Fruit fly (Drosophila melanogaster) whole organism: ENCODE measurements around the gene CG8833.
A peak's percentile ranks its signal among the peaks of the same experiment; 100 is the strongest.

Experiments
- CG8478 ChIP-seq: fragments of >200 bp; optimal IDR thresholded peaks from 2 replicates; lab custom pipeline; 2018; ENCODE audit warnings: inconsistent platforms
- Dll ChIP-seq: fragments of >200 bp; optimal IDR thresholded peaks from 2 replicates; lab custom pipeline; 2017
- EcR ChIP-seq, 2 experiments: fragments of >200 bp; optimal IDR thresholded peaks; 2 replicates each; lab custom pipeline; 2017; ENCODE audit warnings: missing biosample characterization in 2 of 2, missing genetic modification characterization in 2 of 2, missing genetic modification reagents in 2 of 2
- pan ChIP-seq: fragments of >200 bp; optimal IDR thresholded peaks from 2 replicates; lab custom pipeline; 2017
- psq ChIP-seq: fragments of >200 bp; optimal IDR thresholded peaks from 2 replicates; lab custom pipeline; 2017
- usp ChIP-seq: fragments of >200 bp; optimal IDR thresholded peaks from 2 replicates; lab custom pipeline; 2017; ENCODE audit warnings: missing biosample characterization, missing genetic modification characterization, mixed read lengths

The CG8833 gene

DNA sequence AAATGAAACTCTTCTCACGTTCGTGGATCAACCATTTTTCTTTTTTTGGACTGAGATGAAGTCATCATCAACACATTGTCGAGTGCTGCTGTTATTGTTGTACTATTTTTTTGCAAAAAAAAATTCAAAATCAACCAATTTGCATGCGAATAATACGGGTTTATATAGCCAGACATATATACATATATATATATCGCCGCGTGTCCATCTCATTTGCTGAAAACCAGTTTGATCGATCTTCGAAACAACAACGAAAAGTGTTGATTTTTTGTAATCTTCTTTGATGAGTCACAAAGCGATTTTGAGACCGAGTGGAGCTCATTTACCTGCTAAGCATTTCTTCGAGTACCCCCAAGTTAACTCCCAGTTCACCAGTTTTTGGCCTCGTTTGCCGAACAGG, 17.2 kb upstream of the CG8833 start:
- TF ChIP-seq pan (lab: Kevin White, UChicago) (no peak), EcR (GFP tag; optimal IDR thresholded peaks at IDR 0.05; lab: Kevin White, UChicago) (no peak), psq (lab: Kevin White, UChicago) (no peak), Dll (no peak), usp (no peak), CG8478 (lab: Kevin White, UChicago) (no peak)

DNA sequence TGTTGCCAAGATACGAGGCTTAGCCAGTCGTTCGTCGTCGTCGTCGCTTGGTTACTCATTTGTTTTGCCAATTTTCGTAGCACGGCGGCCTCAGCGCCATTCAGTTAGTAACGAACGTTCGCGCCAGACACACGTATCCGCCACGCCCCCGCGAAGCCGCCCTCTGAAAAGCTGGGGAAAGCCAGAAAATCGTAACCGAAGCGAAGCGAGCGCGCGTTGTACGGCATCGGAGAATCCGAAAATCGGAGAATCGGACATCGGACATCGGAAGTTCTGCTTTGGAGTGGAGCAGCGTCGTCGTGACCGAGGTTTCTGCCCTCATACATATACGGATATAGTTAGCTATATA, 10.3 kb upstream of the CG8833 start, which contains the start of gene CG32137:
Gene CG32137 (plus strand): TSS at position 100 of the 349 bp plus-strand sequence.
- TF ChIP-seq Dll = no peak
- no peak for TF ChIP-seq CG8478 (lab: Kevin White, UChicago)
- no peak for TF ChIP-seq EcR (GFP tag; optimal IDR thresholded peaks at IDR 0.05; lab: Kevin White, UChicago)
- TF ChIP-seq pan (lab: Kevin White, UChicago) = no peak
- TF ChIP-seq usp = no peak
- TF ChIP-seq psq (lab: Kevin White, UChicago) = no peak

DNA sequence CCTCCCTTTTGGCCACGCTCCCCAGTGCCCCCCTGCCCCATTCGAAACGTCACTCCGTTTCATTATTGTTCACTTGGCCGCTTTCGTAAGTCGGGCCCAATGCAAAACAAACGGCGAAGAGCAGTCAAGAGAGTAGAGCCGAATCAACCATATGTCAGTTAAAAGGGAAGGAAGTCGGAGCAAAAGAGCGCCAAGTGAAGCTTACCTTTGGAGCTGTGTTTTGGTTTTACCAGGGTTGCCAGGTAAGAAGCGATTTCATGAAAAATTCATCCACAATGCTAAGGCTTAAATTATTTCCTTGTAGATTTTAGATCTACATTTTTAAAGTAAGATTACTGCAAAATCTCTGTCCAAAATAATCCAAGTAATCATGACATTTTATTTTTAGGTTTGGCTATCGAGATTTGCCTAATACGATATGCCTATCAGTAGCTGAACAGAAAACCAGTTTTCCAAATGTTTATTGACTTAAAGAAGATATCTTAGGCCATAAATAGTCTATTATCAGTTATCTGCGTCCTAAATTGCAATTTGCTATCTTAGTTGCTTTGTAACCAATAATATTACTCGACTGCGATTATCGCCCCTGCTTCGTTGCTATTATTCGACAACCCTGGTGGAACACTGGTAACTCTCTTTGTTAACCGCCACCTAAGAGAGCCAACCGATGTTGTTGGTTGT, 9.8 kb upstream of the CG8833 start:
- TF ChIP-seq EcR (GFP tag; optimal IDR thresholded peaks at IDR 0.05; lab: Kevin White, UChicago) (no peak), CG8478 (lab: Kevin White, UChicago) (no peak), psq (lab: Kevin White, UChicago) (no peak), usp (no peak), Dll (no peak), pan (lab: Kevin White, UChicago) (no peak)

DNA sequence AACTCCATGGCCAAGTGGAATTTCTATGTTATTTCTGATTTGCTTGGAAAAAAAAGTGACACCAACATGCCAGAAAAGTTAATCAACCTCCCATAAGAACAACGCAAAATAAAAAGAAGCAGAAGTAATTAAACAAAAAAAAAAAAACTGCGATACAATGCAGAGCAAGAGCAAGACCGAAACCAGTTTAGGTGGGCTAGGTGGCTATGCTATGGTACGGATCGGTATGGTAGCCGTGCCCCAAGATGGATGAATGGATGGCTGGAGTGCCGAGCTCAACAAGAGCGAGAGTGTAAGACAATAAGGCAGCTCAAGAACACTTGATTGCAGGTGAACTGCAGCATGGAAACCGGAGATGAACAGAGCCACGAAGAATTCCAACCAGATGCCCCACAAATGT, 8.0 kb upstream of the CG8833 start:
- no peak for TF ChIP-seq usp
- TF ChIP-seq CG8478 (lab: Kevin White, UChicago) = no peak
- no peak for TF ChIP-seq EcR (GFP tag; optimal IDR thresholded peaks at IDR 0.05; lab: Kevin White, UChicago)
- TF ChIP-seq psq (lab: Kevin White, UChicago) = no peak
- TF ChIP-seq pan (lab: Kevin White, UChicago) = no peak

DNA sequence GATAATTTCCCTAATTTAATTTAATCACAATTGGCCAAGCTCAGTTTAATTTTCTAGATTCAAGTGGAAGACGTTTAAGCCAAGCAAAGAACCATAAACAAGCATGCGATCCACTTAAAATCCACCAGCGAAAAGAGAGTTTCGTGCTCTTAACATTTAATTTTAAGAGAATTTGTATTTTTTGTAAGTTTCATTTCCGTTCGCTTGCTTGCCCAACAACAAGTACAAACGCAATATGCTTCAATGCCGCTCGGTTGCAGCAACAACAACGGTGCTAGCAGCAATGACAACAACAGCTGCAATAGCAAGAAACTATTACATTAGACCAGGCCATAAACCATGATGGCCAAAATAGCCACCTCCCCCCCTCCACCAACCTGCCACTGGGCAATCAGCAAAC, 6.1 kb upstream of the CG8833 start:
- TF ChIP-seq usp (no peak), psq (lab: Kevin White, UChicago) (no peak), pan (lab: Kevin White, UChicago) (no peak), Dll (no peak), EcR (GFP tag; optimal IDR thresholded peaks at IDR 0.05; lab: Kevin White, UChicago) (no peak), CG8478 (lab: Kevin White, UChicago) (no peak)

DNA sequence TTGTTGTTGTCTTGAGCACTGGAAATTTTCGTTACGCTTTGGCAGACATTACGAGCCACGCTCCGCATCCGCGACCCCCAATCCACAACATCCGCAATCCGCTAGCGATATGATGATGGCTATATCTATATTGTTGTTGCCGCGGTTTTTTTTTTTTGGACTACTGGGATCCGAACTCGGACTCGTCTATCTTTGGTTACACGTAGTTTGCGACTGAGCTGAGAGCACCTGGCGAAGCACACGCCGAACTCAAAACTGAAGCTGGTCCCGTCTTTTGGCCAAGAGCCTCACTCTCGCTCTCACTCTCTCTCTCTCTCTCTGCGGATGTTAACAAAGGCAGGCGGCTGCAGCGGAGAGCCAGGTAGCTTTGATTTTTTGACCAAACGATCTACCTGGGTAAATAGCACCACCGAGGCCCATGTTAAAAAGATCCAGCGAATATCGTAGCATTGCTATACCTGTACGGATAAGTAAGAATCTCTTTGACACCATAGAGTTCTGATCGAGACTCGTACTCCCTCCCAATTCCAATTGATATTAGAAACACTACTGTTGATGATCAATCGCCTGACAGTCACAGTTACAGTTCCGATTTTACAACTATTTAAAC, 3.6 kb downstream of the CG8833 start, which contains the start of gene Rgl:
Gene Rgl (minus strand): TSS at position 219 of the 610 bp plus-strand sequence.
- TF ChIP-seq Dll (peak; percentile 92), EcR (GFP tag; optimal IDR thresholded peaks at IDR 0.05; lab: Kevin White, UChicago) (no peak), pan (lab: Kevin White, UChicago) (no peak)

DNA sequence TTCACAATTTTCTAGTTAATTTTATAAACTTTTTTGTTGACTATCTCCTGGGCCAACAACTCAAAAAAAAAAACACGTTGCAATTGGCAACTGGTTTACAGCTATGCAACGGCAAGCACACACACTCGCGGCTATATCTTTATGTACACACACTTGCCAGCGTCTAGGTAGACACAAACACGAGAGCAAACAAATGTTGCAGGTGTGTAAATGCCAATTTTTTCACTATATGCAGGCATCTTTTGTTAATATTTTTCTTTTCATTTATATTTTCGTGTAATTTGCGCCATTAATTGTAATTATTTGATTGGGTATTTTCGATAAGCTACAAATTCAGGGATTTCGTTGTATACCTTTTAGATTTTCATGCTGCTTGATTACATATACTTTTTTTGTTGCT, 4.2 kb downstream of the CG8833 start:
- no peak for TF ChIP-seq EcR (GFP tag; optimal IDR thresholded peaks at IDR 0.05; lab: Kevin White, UChicago)
- TF ChIP-seq psq (lab: Kevin White, UChicago) = no peak
- no peak for TF ChIP-seq CG8478 (lab: Kevin White, UChicago)
- no peak for TF ChIP-seq usp
- no peak for TF ChIP-seq pan (lab: Kevin White, UChicago)
- no peak for TF ChIP-seq Dll

DNA sequence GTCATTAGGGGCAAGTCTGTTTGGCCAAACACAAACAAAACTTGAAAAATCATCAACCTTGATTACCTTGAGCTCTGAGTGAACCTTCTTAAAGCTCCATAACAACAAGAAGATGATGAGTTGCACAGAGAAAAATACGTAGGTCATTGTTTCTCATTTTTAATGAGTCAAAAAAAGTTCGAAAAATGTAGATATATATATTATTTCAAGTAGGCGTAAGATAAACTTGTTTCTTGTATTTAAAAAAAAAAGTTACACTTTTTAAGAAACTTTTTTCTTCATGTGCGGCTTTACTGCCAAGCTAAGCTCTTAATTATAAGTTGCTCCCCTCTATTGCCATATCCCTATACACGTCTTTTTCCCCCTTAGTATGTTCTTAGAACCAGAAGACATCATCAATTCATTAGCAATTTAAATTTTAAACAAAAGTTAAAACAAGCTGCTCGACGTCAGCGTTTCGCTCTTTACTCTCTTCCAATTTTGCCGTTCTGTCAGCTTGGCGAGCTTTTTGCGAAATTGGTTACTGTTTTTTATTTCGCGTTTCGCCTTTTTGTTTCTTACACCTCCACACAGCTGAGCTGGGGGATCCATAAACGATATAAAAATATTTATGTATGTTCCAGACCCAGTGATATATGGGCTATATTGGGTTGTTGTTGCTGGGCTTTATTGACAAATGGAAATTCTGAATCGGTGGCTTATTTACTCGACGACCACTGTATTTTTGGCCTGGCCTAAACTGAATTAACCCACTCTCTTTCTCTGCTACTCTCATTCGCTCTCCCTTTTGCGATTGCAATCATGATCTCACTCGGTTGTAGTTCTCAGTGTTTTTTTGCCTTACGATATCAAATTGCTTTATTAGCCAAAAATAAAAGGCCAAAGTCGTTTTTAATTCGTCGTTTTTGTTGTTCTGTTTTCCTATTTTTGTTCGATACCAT, 5.2 kb downstream of the CG8833 start:
- TF ChIP-seq EcR (GFP tag; optimal IDR thresholded peaks at IDR 0.05; lab: Kevin White, UChicago) (no peak), usp (no peak), psq (lab: Kevin White, UChicago) (no peak), Dll (no peak), pan (lab: Kevin White, UChicago) (no peak), CG8478 (lab: Kevin White, UChicago) (no peak)

DNA sequence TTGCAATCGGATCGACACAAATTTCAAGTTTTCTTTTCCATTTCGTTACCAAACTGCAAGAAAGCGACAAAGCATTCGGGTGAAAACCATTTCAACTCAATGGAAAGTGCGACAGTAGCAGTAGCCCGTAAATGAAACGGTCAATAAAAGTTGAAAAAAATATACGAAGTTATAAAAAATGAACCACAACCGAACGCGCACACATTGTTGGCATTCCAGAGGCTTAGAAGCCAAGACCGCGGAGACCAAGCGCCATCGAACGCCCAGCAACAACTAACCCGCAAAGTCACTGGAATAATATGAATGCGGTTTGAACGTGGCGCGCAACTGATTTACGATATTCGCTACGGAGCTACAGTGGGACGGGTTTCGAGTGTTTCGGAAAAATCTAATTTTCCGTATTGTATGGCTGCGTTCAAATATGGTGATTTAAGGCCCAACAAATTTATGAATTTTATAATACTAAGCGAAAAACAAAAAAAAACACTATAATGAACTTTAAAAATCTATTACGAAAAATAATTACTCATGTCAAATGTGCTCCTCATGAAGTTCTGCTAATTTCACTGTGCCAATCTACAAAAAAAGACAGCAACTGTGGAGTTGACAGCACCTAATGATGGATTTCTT, 6.7 kb downstream of the CG8833 start:
- no peak for TF ChIP-seq psq (lab: Kevin White, UChicago)
- no peak for TF ChIP-seq CG8478 (lab: Kevin White, UChicago)
- no peak for TF ChIP-seq Dll
- no peak for TF ChIP-seq pan (lab: Kevin White, UChicago)
- TF ChIP-seq usp = no peak

DNA sequence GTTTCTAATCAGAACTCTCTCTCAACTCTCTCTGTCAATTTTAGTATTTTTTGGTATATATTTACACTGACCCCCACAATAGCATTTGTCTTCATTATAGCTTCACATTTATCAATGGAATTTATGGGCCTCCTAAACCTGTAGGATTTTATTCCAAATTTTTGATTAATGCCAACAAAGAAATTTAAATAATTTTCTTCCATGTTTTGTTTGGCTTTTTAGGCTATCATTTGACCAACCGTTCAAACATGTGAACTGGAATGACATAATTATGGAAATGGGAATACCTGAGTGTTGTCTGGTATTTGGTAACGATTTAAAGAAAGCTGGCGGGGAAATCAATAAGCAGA, 8.2 kb downstream of the CG8833 start:
- TF ChIP-seq psq (lab: Kevin White, UChicago) (no peak), EcR (GFP tag; optimal IDR thresholded peaks at IDR 0.05; lab: Kevin White, UChicago) (no peak), CG8478 (lab: Kevin White, UChicago) (no peak), pan (lab: Kevin White, UChicago) (no peak), usp (no peak), Dll (no peak)

DNA sequence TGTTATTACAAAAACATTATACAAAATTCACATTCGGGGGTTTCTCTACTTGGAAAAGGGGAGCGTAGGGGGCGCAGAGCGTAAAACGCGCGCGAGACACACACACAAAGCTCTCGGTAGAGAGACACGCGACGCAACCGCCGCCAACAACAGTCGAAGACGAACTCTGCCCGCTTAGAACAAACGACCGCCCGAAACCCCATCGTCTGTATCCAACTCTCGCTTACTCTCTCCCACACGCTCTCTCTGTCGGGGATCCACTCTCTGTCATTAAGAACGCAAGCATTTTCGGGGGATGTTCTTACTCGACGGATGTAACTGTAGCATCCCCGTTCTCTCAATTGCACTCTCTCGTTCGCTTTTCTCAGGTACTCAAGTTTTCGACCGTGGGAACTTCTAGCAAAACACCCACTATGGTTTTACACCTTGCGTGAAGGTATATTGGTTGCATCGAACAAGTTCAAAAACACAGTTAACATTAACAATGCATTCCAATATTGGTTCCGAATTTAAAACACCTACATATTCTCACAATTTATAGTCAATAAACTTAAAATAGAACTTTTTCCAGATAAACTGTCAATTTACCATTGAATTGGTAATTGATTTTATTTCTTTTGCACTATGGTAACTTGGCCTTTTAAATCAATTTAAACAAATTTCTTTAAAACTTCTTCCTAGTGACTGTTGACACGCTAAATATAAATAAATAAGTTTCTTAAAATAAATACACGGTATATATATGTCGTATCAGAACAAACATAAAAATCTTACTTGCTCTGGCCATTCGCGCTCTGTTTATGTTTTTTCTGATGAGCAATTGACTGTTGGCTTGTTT, 8.8 kb downstream of the CG8833 start:
- TF ChIP-seq psq (lab: Kevin White, UChicago) (no peak), pan (lab: Kevin White, UChicago) (peak; percentile 85), Dll (no peak)
